Worm (Caenorhabditis elegans): ENCODE measurements around the gene C01B10.44.

DNA sequence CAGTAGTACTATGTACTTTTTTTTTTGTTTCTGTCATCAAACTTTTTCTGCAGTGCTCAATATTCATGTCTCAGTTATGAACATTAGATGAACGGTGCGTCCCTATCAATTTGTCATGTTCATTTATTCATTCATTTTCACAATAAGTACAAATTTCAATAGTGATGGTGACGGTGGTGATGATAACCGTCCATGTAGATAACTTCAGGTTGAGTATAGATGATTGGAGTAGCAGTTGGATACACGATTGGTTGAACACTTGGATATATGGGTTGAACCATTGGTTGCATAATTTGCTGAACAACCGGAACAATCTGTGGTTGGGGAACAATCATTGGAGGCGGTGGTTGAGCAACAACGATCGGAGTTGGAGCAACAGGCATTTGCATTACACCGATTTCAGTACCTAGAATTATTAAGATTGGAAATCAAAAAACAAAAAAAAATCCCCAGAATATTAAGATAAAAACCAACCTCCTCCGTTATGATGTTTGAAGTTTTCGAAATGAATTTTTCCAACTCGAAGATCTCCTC, 35.3 kb upstream of the C01B10.44 start:
- TF ChIP-seq ztf-29 (GFP tag; IDR thresholded peaks at IDR 0.05) (no peak), med-1 (GFP tag; optimal IDR thresholded peaks at IDR 0.05; ENCODE audit: insufficient read depth) (no peak), flt-1 (GFP tag; IDR thresholded peaks at IDR 0.05) (no peak), cog-1 (tag; optimal IDR thresholded peaks at IDR 0.05) (no peak), ref-1 (GFP tag; conservative IDR thresholded peaks at IDR 0.05) (no peak), ztf-23 (GFP tag; IDR thresholded peaks at IDR 0.05) (no peak), T22C8.4 (GFP tag; IDR thresholded peaks at IDR 0.05) (no peak), tab-1 (GFP tag; IDR thresholded peaks at IDR 0.05) (no peak)

Data from whole organism, midembryonic.